Fruit fly (Drosophila melanogaster): ENCODE measurements around the gene Nepl5.
A peak's percentile ranks its signal among the peaks of the same experiment; 100 is the strongest.

Nepl5 gene

dm6 chr2L:6338367-6338975, 42.6 kb upstream of the Nepl5 start, which contains the start of the genes Pez and Cpr (continued):
- TF ChIP-seq sc (optimal IDR thresholded peaks at IDR 0.05) (no peak), sc (GFP tag; optimal IDR thresholded peaks at IDR 0.05) (peak; percentile 5), CG3995 (GFP tag; optimal IDR thresholded peaks at IDR 0.05) (peak; percentile 30), Deaf1 (tag; optimal IDR thresholded peaks at IDR 0.05) (no peak), HLH54F (GFP tag; optimal IDR thresholded peaks at IDR 0.05) (peak; percentile 30), CG2120 (GFP tag; optimal IDR thresholded peaks at IDR 0.05) (peak; percentile 56), gfzf (GFP tag; optimal IDR thresholded peaks at IDR 0.05) (peak; percentile 91), Hr3 (GFP tag; optimal IDR thresholded peaks at IDR 0.05) (no peak), usp (GFP tag; optimal IDR thresholded peaks at IDR 0.05) (no peak), CG12104 (GFP tag; optimal IDR thresholded peaks at IDR 0.05) (no peak), CG15479 (GFP tag; optimal IDR thresholded peaks at IDR 0.05) (no peak), CG17186 (GFP tag; optimal IDR thresholded peaks at IDR 0.05) (peak; percentile 75), abd-A (tag; optimal IDR thresholded peaks at IDR 0.05) (no peak), onecut (GFP tag; IDR thresholded peaks at IDR 0.05) (peak; percentile 37; the same call in 1 of the 2 replicates), CG6683 (GFP tag; optimal IDR thresholded peaks at IDR 0.05) (no peak), en (GFP tag; optimal IDR thresholded peaks at IDR 0.05) (no peak), CG5180 (GFP tag; optimal IDR thresholded peaks at IDR 0.05) (peak; percentile 36), HLHmδ (GFP tag; optimal IDR thresholded peaks at IDR 0.05) (peak; percentile 89), CG1647 (GFP tag; optimal IDR thresholded peaks at IDR 0.05) (no peak), ken (GFP tag; IDR thresholded peaks at IDR 0.05) (peak; percentile 72; the same call in 2 of the 3 replicates), gsb-n (tag; optimal IDR thresholded peaks at IDR 0.05) (no peak), Myb (GFP tag; optimal IDR thresholded peaks at IDR 0.05) (peak; percentile 92), bab2 (GFP tag; optimal IDR thresholded peaks at IDR 0.05) (peak; percentile 20), Sry-δ (GFP tag; optimal IDR thresholded peaks at IDR 0.05) (peak; percentile 55), NC2α (GFP tag; optimal IDR thresholded peaks at IDR 0.05) (peak; percentile 10), tna (GFP tag; IDR thresholded peaks at IDR 0.05; ENCODE audit: partially characterized antibody) (peak; percentile 23; the same call in 1 of the 2 replicates), ash1 (GFP tag; optimal IDR thresholded peaks at IDR 0.05) (no peak), CG11247 (GFP tag; IDR thresholded peaks at IDR 0.05) (0 out of 2 replicates have a peak, but pooled peaks have one; percentile 49), CG4820 (GFP tag; optimal IDR thresholded peaks at IDR 0.05) (peak; percentile 16), nmo (GFP tag; optimal IDR thresholded peaks at IDR 0.05) (peak; percentile 9), slbo (GFP tag; IDR thresholded peaks at IDR 0.05) (peak; percentile 69), bbx (GFP tag; IDR thresholded peaks at IDR 0.05; ENCODE audit: partially characterized antibody) (peak; percentile 82), dpn (GFP tag; optimal IDR thresholded peaks at IDR 0.05) (peak; percentile 51 to 68), CG15514 (GFP tag; optimal IDR thresholded peaks at IDR 0.05) (peak; percentile 68), CG12219 (GFP tag; optimal IDR thresholded peaks at IDR 0.05) (no peak), fd102C (GFP tag; optimal IDR thresholded peaks at IDR 0.05) (no peak), NFAT (GFP tag; IDR thresholded peaks at IDR 0.05) (peak; percentile 67), CG17568 (GFP tag; optimal IDR thresholded peaks at IDR 0.05) (no peak), CG2712 (tag; optimal IDR thresholded peaks at IDR 0.05) (peak; percentile 19), Atf3 (GFP tag; optimal IDR thresholded peaks at IDR 0.05) (peak; percentile 27), crp (GFP tag; optimal IDR thresholded peaks at IDR 0.05) (no peak), trem (tag; optimal IDR thresholded peaks at IDR 0.05) (no peak), Elba2 (GFP tag; optimal IDR thresholded peaks at IDR 0.05) (no peak), CG12659 (GFP tag; optimal IDR thresholded peaks at IDR 0.05) (peak; percentile 74), Fer3 (tag; optimal IDR thresholded peaks at IDR 0.05) (peak; percentile 21), CG10267 (tag; optimal IDR thresholded peaks at IDR 0.05) (peak; percentile 90), CG17361 (GFP tag; IDR thresholded peaks at IDR 0.05) (no peak), Trl (optimal IDR thresholded peaks at IDR 0.05) (no peak), Trl (GFP tag; optimal IDR thresholded peaks at IDR 0.05) (peak; percentile 26), stc (GFP tag; IDR thresholded peaks at IDR 0.05) (peak; percentile 34; the same call in 1 of the 2 replicates)

All from whole organism, embryonic.